Fruit fly (Drosophila melanogaster) S2 (cell line): ENCODE results near the gene Task7.

Source experiments
- CG8478 ChIP-seq: fragments of >200 bp; optimal IDR thresholded peaks from 2 replicates; lab custom pipeline; 2018
- CTCF ChIP-seq, 2 experiments: fragments of >200 bp; optimal IDR thresholded peaks; 2 replicates each; lab custom pipeline; 2018

DNA sequence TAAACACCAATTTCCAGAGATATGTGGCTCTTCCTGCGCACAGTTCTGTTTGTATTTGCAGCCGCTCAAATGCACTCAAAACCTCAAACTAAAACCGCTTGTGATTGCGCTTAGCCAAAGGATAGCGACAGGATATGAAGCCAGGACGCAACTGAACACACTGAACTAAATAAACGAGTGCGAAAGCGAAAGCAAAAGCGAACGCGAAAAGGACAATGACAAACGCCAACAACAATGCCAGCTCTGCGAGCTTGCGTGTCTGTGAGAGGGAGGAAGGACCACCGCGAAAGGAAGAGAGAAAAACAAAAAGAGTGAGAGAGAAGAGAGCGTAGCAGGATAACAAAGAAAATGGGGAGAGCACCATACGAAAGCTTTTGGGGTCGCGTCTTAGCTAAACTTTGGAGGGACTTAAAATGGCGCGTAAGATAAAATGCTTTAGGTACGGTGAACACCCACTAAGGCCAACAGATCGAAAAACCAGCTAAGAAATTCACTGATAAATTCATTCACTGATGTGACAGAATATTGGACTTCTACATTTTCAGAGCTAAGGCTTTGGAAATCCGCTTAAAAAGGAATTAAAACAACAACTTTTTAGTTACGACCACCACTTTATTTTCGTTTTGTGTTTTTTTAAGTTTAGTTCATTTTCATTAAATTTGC is 48.5 kb upstream of the Task7 start, which contains the start of gene GstZ2:
- TF ChIP-seq CG8478: no peak
- no peak for TF ChIP-seq CTCF (optimal IDR thresholded peaks at IDR 0.05; lab: Kevin White, UChicago)
